Worm (Caenorhabditis elegans) whole organism, L2 larva: ENCODE data around the gene T24C2.3.
"Not testable (repeated sequence)": the region's sequence is repeated elsewhere in the genome, so short reads cannot be mapped to it uniquely, and the experiment has no call there.

Experiments used
- C34F6.9 ChIP-seq: fragments of 150-350 bp; optimal IDR thresholded peaks from 2 replicates; lab custom pipeline; 2014; ENCODE audit warnings: missing biosample characterization, missing genetic modification characterization
- F13H6.1 ChIP-seq: sonication (generic microtip); optimal IDR thresholded peaks from 2 replicates; lab custom pipeline; 2016; ENCODE audit warnings: missing genetic modification characterization, missing compliant biosample characterization
- R02D3.7 ChIP-seq: fragments of 150-350 bp; optimal IDR thresholded peaks from 2 replicates; lab custom pipeline; 2014; ENCODE audit warnings: missing biosample characterization, missing genetic modification characterization
- Y55F3AM.14 ChIP-seq: fragments of 200-800 bp; sonication (Bioruptor generic); optimal IDR thresholded peaks from 2 replicates; lab custom pipeline; 2018; ENCODE audit warnings: mild to moderate bottlenecking, missing genetic modification characterization, missing compliant biosample characterization
- ZK546.5 ChIP-seq: sonication (generic microtip); optimal IDR thresholded peaks from 2 replicates; lab custom pipeline; 2017; ENCODE audit warnings: missing biosample characterization, missing genetic modification characterization
- alr-1 ChIP-seq: fragments of 150-350 bp; optimal IDR thresholded peaks from 2 replicates; lab custom pipeline; 2014; ENCODE audit warnings: missing biosample characterization, missing genetic modification characterization
- aly-2 ChIP-seq: fragments of 150-350 bp; optimal IDR thresholded peaks from 2 replicates; lab custom pipeline; 2014; ENCODE audit warnings: missing biosample characterization, missing genetic modification characterization
- ama-1 ChIP-seq: fragments of 150-350 bp; optimal IDR thresholded peaks from 2 replicates; lab custom pipeline; 2018; ENCODE audit warnings: inconsistent platforms
- blmp-1 ChIP-seq: sonication (generic microtip); optimal IDR thresholded peaks from 2 replicates; lab custom pipeline; 2017; ENCODE audit warnings: missing genetic modification characterization, mild to moderate bottlenecking, missing compliant biosample characterization, antibody characterized with exemption, moderate library complexity; ENCODE audit not compliant: insufficient read depth
- ceh-16 ChIP-seq: fragments of 150-350 bp; optimal IDR thresholded peaks from 2 replicates; lab custom pipeline; 2014; ENCODE audit warnings: missing biosample characterization, missing genetic modification characterization
- ceh-82 ChIP-seq: fragments of 150-350 bp; optimal IDR thresholded peaks from 2 replicates; lab custom pipeline; 2014; ENCODE audit warnings: missing biosample characterization, missing genetic modification characterization
- crh-2 ChIP-seq: sonication (generic microtip); optimal IDR thresholded peaks from 2 replicates; lab custom pipeline; 2017; ENCODE audit warnings: missing biosample characterization, missing genetic modification characterization
- dmd-4 ChIP-seq: sonication (generic microtip); optimal IDR thresholded peaks from 2 replicates; lab custom pipeline; 2017; ENCODE audit warnings: missing biosample characterization, missing genetic modification characterization
- egl-27 ChIP-seq: sonication (generic microtip); optimal IDR thresholded peaks from 3 replicates; lab custom pipeline; 2017; ENCODE audit warnings: missing biosample characterization, missing genetic modification reagents, missing genetic modification characterization
- elt-1 ChIP-seq: fragments of 150-350 bp; optimal IDR thresholded peaks from 2 replicates; lab custom pipeline; 2014; ENCODE audit warnings: missing biosample characterization, missing genetic modification characterization
- elt-3 ChIP-seq: sonication (generic microtip); optimal IDR thresholded peaks from 2 replicates; lab custom pipeline; 2017; ENCODE audit warnings: missing biosample characterization, missing genetic modification characterization
- fos-1 ChIP-seq: fragments of 150-350 bp; optimal IDR thresholded peaks from 2 replicates; lab custom pipeline; 2014; ENCODE audit warnings: missing biosample characterization, missing genetic modification characterization
- gmeb-1 ChIP-seq: fragments of 150-350 bp; optimal IDR thresholded peaks from 2 replicates; lab custom pipeline; 2014; ENCODE audit warnings: missing biosample characterization, missing genetic modification characterization
- lin-11 ChIP-seq: fragments of 150-350 bp; sonication (generic microtip); optimal IDR thresholded peaks from 2 replicates; lab custom pipeline; 2014; ENCODE audit warnings: missing biosample characterization, missing genetic modification characterization, inconsistent platforms, mixed read lengths
- lin-13 ChIP-seq: fragments of 150-350 bp; optimal IDR thresholded peaks from 2 replicates; lab custom pipeline; 2014; ENCODE audit warnings: missing biosample characterization, missing genetic modification reagents, missing genetic modification characterization
- lin-39 ChIP-seq: fragments of 150-350 bp; optimal IDR thresholded peaks from 2 replicates; lab custom pipeline; 2014; ENCODE audit warnings: missing biosample characterization, missing genetic modification reagents, missing genetic modification characterization
- mab-5 ChIP-seq: fragments of 150-350 bp; optimal IDR thresholded peaks from 2 replicates; lab custom pipeline; 2014; ENCODE audit warnings: missing biosample characterization, missing genetic modification characterization
- mbf-1 ChIP-seq: sonication (generic microtip); optimal IDR thresholded peaks from 2 replicates; lab custom pipeline; 2017; ENCODE audit warnings: missing biosample characterization, missing genetic modification characterization
- mdl-1 ChIP-seq, 2 experiments: fragments of 150-350 bp in 1 of 2; sonication (generic microtip) in 1 of 2; optimal IDR thresholded peaks; 2 replicates each; lab custom pipeline; 2017; ENCODE audit warnings: missing biosample characterization in 2 of 2, missing genetic modification characterization in 2 of 2
- nhr-10 ChIP-seq: sonication (generic microtip); optimal IDR thresholded peaks from 2 replicates; lab custom pipeline; 2017; ENCODE audit warnings: missing biosample characterization, missing genetic modification characterization
- nhr-11 ChIP-seq: fragments of 150-350 bp; optimal IDR thresholded peaks from 2 replicates; lab custom pipeline; 2014; ENCODE audit warnings: missing biosample characterization, missing genetic modification characterization
- nhr-12 ChIP-seq: fragments of 150-350 bp; optimal IDR thresholded peaks from 2 replicates; lab custom pipeline; 2014; ENCODE audit warnings: missing biosample characterization, missing genetic modification characterization
- nhr-129 ChIP-seq: fragments of 150-350 bp; optimal IDR thresholded peaks from 2 replicates; lab custom pipeline; 2014; ENCODE audit warnings: missing biosample characterization, missing genetic modification characterization
- nhr-21 ChIP-seq: fragments of 150-350 bp; optimal IDR thresholded peaks from 2 replicates; lab custom pipeline; 2014; ENCODE audit warnings: missing biosample characterization, missing genetic modification characterization
- nhr-23 ChIP-seq: fragments of 150-350 bp; optimal IDR thresholded peaks from 2 replicates; lab custom pipeline; 2014; ENCODE audit warnings: missing biosample characterization, missing genetic modification reagents, missing genetic modification characterization
- nhr-237 ChIP-seq: fragments of 150-350 bp; optimal IDR thresholded peaks from 2 replicates; lab custom pipeline; 2014; ENCODE audit warnings: missing biosample characterization, missing genetic modification characterization
- nhr-6 ChIP-seq: fragments of 150-350 bp; optimal IDR thresholded peaks from 2 replicates; lab custom pipeline; 2014; ENCODE audit warnings: missing biosample characterization, missing genetic modification characterization
- nhr-77 ChIP-seq: fragments of 150-350 bp; optimal IDR thresholded peaks from 2 replicates; lab custom pipeline; 2014; ENCODE audit warnings: missing biosample characterization, missing genetic modification characterization
- sem-4 ChIP-seq: fragments of 150-350 bp; optimal IDR thresholded peaks from 2 replicates; lab custom pipeline; 2014; ENCODE audit warnings: missing biosample characterization, missing genetic modification reagents, missing genetic modification characterization
- skn-1 ChIP-seq: sonication (generic microtip); optimal IDR thresholded peaks from 2 replicates; lab custom pipeline; 2017; ENCODE audit warnings: missing biosample characterization, missing genetic modification characterization
- sma-9 ChIP-seq, 2 experiments: fragments of 150-350 bp in 1 of 2; sonication (generic microtip) in 1 of 2; optimal IDR thresholded peaks; 2 replicates each; lab custom pipeline; 2014 to 2016; ENCODE audit warnings: missing genetic modification characterization in 2 of 2, mild to moderate bottlenecking in 1 of 2, missing biosample characterization in 1 of 2, missing compliant biosample characterization in 1 of 2, missing genetic modification reagents in 1 of 2, moderate library complexity in 1 of 2
- snpc-4 ChIP-seq: fragments of 150-350 bp; optimal IDR thresholded peaks from 2 replicates; lab custom pipeline; 2014; ENCODE audit warnings: missing biosample characterization, missing genetic modification characterization
- unc-55 ChIP-seq: fragments of 150-350 bp; sonication (generic microtip); optimal IDR thresholded peaks from 3 replicates; lab custom pipeline; 2014; ENCODE audit warnings: missing biosample characterization, missing genetic modification reagents, missing genetic modification characterization
- zag-1 ChIP-seq: fragments of 150-350 bp; optimal IDR thresholded peaks from 2 replicates; lab custom pipeline; 2014; ENCODE audit warnings: missing biosample characterization, missing genetic modification characterization
- ztf-1 ChIP-seq: fragments of 200-800 bp; sonication (Bioruptor generic); conservative IDR thresholded peaks from 2 replicates; pipeline ENCODE4 v1.3.6; 2022; ENCODE audit warnings: missing genetic modification characterization, missing compliant biosample characterization
- ztf-11 ChIP-seq: sonication (generic microtip); optimal IDR thresholded peaks from 2 replicates; lab custom pipeline; 2017; ENCODE audit warnings: missing biosample characterization, missing genetic modification characterization
- ztf-4 ChIP-seq: fragments of 150-350 bp; optimal IDR thresholded peaks from 2 replicates; lab custom pipeline; 2014; ENCODE audit warnings: missing biosample characterization, missing genetic modification characterization

T24C2.3 gene

DNA sequence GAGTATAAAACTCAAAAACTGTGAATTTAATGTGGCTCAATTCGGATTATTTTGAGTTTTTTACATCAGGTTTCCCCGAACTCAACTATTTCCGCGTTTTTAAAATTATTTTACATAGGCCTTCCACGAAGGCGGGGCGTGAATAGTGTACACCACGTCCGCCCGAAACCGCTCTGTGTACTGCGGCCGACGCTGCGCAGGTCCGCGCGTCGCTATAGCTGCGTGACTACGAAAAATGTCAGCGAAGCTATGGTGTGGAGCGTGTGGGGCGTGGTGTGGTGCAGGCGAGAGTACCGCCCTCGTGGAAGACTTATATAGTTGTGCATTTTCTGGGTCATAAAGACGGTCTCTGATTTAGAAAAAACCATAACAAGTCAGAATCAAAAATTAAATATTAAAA, 25.5 kb upstream of the T24C2.3 start:
- TF ChIP-seq zag-1 = no peak
- TF ChIP-seq skn-1 (tag; lab: Kevin White, UChicago) = no peak
- peak; percentile 45 for TF ChIP-seq snpc-4 (tag; lab: Kevin White, UChicago)
- no peak for TF ChIP-seq R02D3.7
- TF ChIP-seq C34F6.9 (tag; lab: Kevin White, UChicago) = no peak

DNA sequence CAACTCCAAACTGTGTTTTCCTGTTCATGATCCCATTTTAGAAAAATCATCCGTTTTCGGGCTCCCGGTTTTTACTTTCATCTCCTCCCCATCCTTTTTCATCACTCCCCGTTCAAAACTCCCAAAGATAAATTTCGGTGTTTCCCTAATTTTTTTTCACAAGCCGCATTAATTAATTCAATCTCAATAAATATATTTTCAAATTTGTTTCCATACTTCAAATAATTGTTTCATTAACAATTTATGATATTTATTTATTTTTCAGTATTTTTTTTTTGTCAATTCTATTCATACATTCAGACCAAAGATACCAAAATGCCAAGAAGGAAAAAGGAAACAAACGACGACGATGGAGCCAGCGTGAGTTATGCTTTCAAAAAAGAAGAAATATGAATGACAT, 22.9 kb upstream of the T24C2.3 start, which contains the start of gene D1025.1:
TSS of gene D1025.1 (plus strand) at position 301 of the 400 bp plus-strand sequence.
- no peak for TF ChIP-seq nhr-237 (tag; lab: Kevin White, UChicago)
- TF ChIP-seq C34F6.9 (tag; lab: Kevin White, UChicago) = no peak
- TF ChIP-seq fos-1 (tag; lab: Kevin White, UChicago) = no peak
- TF ChIP-seq nhr-12 = no peak
- no peak for TF ChIP-seq nhr-21 (tag; lab: Kevin White, UChicago)
- TF ChIP-seq mab-5 (tag; lab: Kevin White, UChicago) = no peak
- no peak for TF ChIP-seq mbf-1 (tag; lab: Kevin White, UChicago)
- TF ChIP-seq nhr-129 = no peak
- no peak for TF ChIP-seq snpc-4 (tag; lab: Kevin White, UChicago)
- TF ChIP-seq blmp-1 (tag; lab: Kevin White, UChicago) = no peak
- TF ChIP-seq ztf-1 (GFP tag; lab: Robert Waterston, UW) = no peak
- no peak for TF ChIP-seq nhr-6 (tag; lab: Kevin White, UChicago)
- no peak for TF ChIP-seq lin-39
- no peak for TF ChIP-seq sma-9 (GFP tag; optimal IDR thresholded peaks at IDR 0.05; lab: Kevin White, UChicago)
- TF ChIP-seq sma-9 (tag; optimal IDR thresholded peaks at IDR 0.05; lab: Kevin White, UChicago) = no peak
- TF ChIP-seq ceh-82 = no peak

DNA sequence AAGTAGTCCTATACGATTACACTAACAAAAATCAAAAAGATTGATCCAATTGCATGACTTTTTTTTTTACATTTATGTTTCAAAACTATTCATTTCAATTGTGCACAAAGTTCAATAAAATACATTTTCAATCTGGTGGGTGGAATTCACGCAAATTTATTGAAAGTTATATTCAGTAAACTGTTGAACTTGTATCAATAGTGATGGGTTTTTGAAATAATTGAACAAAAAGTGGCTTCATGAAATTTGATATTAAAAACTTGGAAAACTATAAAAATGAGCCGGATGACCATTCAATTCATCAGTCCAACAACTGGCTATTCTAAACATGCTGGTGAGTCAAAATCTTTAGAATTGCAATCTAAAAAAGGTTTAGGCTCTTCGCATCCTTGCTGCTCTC, 20.0 kb upstream of the T24C2.3 start, which contains the start of gene nspc-16:
TSS of gene nspc-16 (plus strand) at position 301 of the 400 bp plus-strand sequence.
- TF ChIP-seq lin-11 = no peak
- no peak for TF ChIP-seq F13H6.1 (tag; lab: Kevin White, UChicago)
- TF ChIP-seq mdl-1 (tag; optimal IDR thresholded peaks at IDR 0.05; lab: Kevin White, UChicago) = no peak
- no peak for TF ChIP-seq R02D3.7
- TF ChIP-seq aly-2 (tag; lab: Kevin White, UChicago) = no peak
- no peak for TF ChIP-seq snpc-4 (tag; lab: Kevin White, UChicago)
- no peak for TF ChIP-seq alr-1 (tag; lab: Kevin White, UChicago)
- no peak for TF ChIP-seq nhr-12

DNA sequence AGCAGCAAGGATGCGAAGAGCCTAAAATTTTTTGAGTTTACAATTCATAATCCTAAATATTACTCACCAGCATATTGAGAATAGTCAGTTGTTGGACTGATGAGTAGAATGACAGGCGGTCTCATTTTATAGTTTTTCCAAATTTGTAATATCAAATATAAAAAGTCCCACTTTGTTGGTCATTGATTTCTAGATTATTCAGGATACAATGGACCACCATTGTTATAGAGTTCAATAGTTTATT, 18.3 kb upstream of the T24C2.3 start, which contains the start of gene nspc-17:
TSS of gene nspc-17 (minus strand) at position 101 of the 244 bp plus-strand sequence.
- TF ChIP-seq ztf-1 (GFP tag; lab: Robert Waterston, UW); R02D3.7; lin-39: not testable (repeated sequence)

DNA sequence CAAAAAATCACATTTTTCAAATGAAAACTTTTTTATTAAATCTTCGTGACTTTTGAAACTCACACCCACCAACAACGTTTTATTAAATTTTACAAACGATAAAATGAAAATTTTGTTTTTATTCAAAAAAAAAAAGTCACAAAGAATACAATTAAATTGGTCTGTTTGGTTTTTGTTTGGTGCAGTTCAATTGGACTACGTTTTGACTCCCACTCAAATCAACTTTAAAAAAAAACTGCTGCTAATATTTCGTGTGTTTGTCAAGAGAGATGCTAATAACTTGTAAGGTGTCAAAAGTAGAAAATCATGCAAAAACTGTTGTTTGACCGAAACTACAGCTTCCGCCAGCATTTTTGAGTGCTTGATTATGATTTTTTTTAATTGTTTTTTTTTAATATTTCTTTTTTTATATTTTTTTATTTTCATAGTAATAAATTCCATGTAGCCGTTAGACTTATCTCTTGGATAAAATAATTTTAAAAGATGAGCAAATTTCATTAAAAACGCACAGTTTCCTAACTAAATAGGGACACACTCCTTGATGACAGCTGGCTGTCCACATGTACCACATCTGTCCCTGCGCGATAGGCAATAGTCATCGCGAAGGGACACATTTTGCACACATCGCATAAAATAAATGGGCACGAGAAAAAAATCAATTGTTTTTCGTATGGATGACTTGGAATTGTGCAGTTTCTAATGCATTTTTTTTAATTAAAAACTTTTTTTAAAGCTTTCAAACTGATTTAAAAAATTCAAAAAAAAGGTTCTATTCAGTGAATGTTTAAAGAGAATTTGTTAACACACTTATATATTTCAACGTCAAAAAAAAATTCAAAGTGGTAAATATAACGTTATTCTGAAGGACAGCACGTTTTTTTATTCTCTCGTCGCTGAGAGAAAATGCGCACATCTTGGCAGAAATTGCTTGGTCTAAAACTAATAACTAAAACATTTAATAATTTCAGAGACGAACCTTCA, 17.7 kb upstream of the T24C2.3 start:
- TF ChIP-seq nhr-11 (tag; lab: Kevin White, UChicago) (peak; percentile 81), mab-5 (tag; lab: Kevin White, UChicago) (peak; percentile 99), ceh-16 (tag; lab: Kevin White, UChicago) (peak; percentile 97), Y55F3AM.14 (GFP tag; lab: Kevin White, UChicago) (peak; percentile 98), crh-2 (peak; percentile 100), alr-1 (tag; lab: Kevin White, UChicago) (no peak), nhr-12 (peak; percentile 80), dmd-4 (tag; lab: Kevin White, UChicago) (peak; percentile 74), nhr-10 (tag; lab: Kevin White, UChicago) (peak; percentile 98), elt-3 (tag; lab: Kevin White, UChicago) (peak; percentile 91), mbf-1 (tag; lab: Kevin White, UChicago) (peak; percentile 79), F13H6.1 (tag; lab: Kevin White, UChicago) (peak; percentile 99), aly-2 (tag; lab: Kevin White, UChicago) (peak; percentile 97), nhr-23 (tag; lab: Kevin White, UChicago) (no peak), nhr-77 (tag; lab: Kevin White, UChicago) (peak; percentile 99), nhr-21 (tag; lab: Kevin White, UChicago) (peak; percentile 100), ama-1 (lab: Kevin White, UChicago) (peak; percentile 69), elt-1 (tag; lab: Kevin White, UChicago) (no peak), unc-55 (peak; percentile 99), egl-27 (tag; lab: Kevin White, UChicago) (peak; percentile 98), nhr-6 (tag; lab: Kevin White, UChicago) (peak; percentile 99), lin-11 (peak; percentile 98), lin-13 (GFP tag; lab: Kevin White, UChicago) (peak; percentile 99), ztf-4 (tag; lab: Kevin White, UChicago) (peak; percentile 99), ztf-11 (peak; percentile 82), C34F6.9 (tag; lab: Kevin White, UChicago) (peak; percentile 99), ZK546.5 (tag; lab: Kevin White, UChicago) (peak; percentile 88), gmeb-1 (tag; lab: Kevin White, UChicago) (peak; percentile 94), fos-1 (tag; lab: Kevin White, UChicago) (peak; percentile 99), ztf-1 (GFP tag; lab: Robert Waterston, UW) (no peak), sem-4 (tag; lab: Kevin White, UChicago) (peak; percentile 99)
